Fruit fly (Drosophila melanogaster) whole organism, embryonic: ENCODE measurements around the gene CG2608.
A peak's percentile ranks its signal among the peaks of the same experiment; 100 is the strongest.

Experiments
- ATbp ChIP-seq: fragments of 200-800 bp; sonication (Bioruptor generic); optimal IDR thresholded peaks from 2 replicates; lab custom pipeline; 2017; ENCODE audit warnings: missing biosample characterization, mild to moderate bottlenecking, missing genetic modification characterization, missing genetic modification reagents
- BEAF-32 ChIP-seq: fragments of 200-800 bp; sonication (Bioruptor generic); optimal IDR thresholded peaks from 3 replicates; lab custom pipeline; 2017; ENCODE audit warnings: missing biosample characterization, missing genetic modification characterization, mild to moderate bottlenecking, moderate library complexity, missing genetic modification reagents
- CG11085 ChIP-seq: fragments of 200-800 bp; sonication (Bioruptor generic); IDR thresholded peaks from 2 replicates; pipeline ENCODE4 v1.3.6; 2022; ENCODE audit warnings: missing biosample characterization, missing genetic modification characterization
- CG11723 ChIP-seq: fragments of 200-800 bp; sonication (Bioruptor generic); optimal IDR thresholded peaks from 2 replicates; lab custom pipeline; 2017; ENCODE audit warnings: missing biosample characterization, mild to moderate bottlenecking, missing genetic modification characterization
- CG17829 ChIP-seq: fragments of 200-800 bp; optimal IDR thresholded peaks from 2 replicates; lab custom pipeline; 2019; ENCODE audit warnings: missing biosample characterization, mild to moderate bottlenecking, missing genetic modification characterization, moderate library complexity
- CG18011 ChIP-seq: fragments of 200-800 bp; sonication (Bioruptor generic); optimal IDR thresholded peaks from 2 replicates; lab custom pipeline; 2017; ENCODE audit warnings: missing biosample characterization, missing genetic modification characterization, mild to moderate bottlenecking, moderate library complexity, missing genotype
- CG18476 ChIP-seq: fragments of 200-800 bp; sonication (Bioruptor generic); optimal IDR thresholded peaks from 2 replicates; lab custom pipeline; 2016; ENCODE audit warnings: missing biosample characterization, mild to moderate bottlenecking, missing genetic modification characterization
- CG2129 ChIP-seq: fragments of 200-800 bp; sonication (Bioruptor generic); IDR thresholded peaks from 2 replicates; pipeline ENCODE4 v1.3.6; 2022; ENCODE audit warnings: missing biosample characterization, missing genetic modification characterization; ENCODE audit not compliant: partially characterized antibody
- CG31224 ChIP-seq: fragments of 200-800 bp; sonication (Bioruptor generic); IDR thresholded peaks from 2 replicates; pipeline ENCODE4 v1.3.6; 2022; ENCODE audit warnings: missing biosample characterization, missing genetic modification characterization
- CG33213 ChIP-seq: fragments of 200-800 bp; sonication (Bioruptor generic); optimal IDR thresholded peaks from 3 replicates; lab custom pipeline; 2016; ENCODE audit warnings: missing biosample characterization, missing genetic modification characterization
- CG3407 ChIP-seq: fragments of 200-800 bp; sonication (Bioruptor generic); optimal IDR thresholded peaks from 2 replicates; lab custom pipeline; 2018; ENCODE audit warnings: missing biosample characterization, mild to moderate bottlenecking, missing genetic modification characterization
- CG34224 ChIP-seq: fragments of 200-800 bp; sonication (Bioruptor generic); IDR thresholded peaks from 3 replicates; pipeline ENCODE4 v1.3.6; 2022; ENCODE audit warnings: missing biosample characterization, missing genetic modification characterization; ENCODE audit not compliant: partially characterized antibody
- CG34376 ChIP-seq: fragments of 200-800 bp; sonication (Bioruptor generic); optimal IDR thresholded peaks from 2 replicates; lab custom pipeline; 2018; ENCODE audit warnings: missing biosample characterization, mild to moderate bottlenecking, missing genetic modification characterization
- CG34422 ChIP-seq: fragments of 200-800 bp; sonication (Bioruptor generic); IDR thresholded peaks from 3 replicates; pipeline ENCODE4 v1.3.6; 2022; ENCODE audit warnings: missing biosample characterization, missing genetic modification characterization
- CG4707 ChIP-seq: fragments of 200-800 bp; sonication (Bioruptor generic); optimal IDR thresholded peaks from 2 replicates; lab custom pipeline; 2018; ENCODE audit warnings: missing biosample characterization, mild to moderate bottlenecking, missing genetic modification characterization, moderate library complexity
- CG6254 ChIP-seq: fragments of 200-800 bp; sonication (Bioruptor generic); optimal IDR thresholded peaks from 3 replicates; lab custom pipeline; 2017; ENCODE audit warnings: mild to moderate bottlenecking, missing biosample characterization, missing genetic modification reagents, missing genetic modification characterization
- CG9437 ChIP-seq: fragments of 200-800 bp; sonication (Bioruptor generic); optimal IDR thresholded peaks from 2 replicates; lab custom pipeline; 2018; ENCODE audit warnings: missing biosample characterization, mild to moderate bottlenecking, missing genetic modification characterization
- CG9797 ChIP-seq: fragments of 200-800 bp; sonication (Bioruptor generic); optimal IDR thresholded peaks from 3 replicates; lab custom pipeline; 2018; ENCODE audit warnings: missing biosample characterization, mild to moderate bottlenecking, missing genetic modification characterization
- CG9876 ChIP-seq: fragments of 200-800 bp; sonication (Bioruptor generic); optimal IDR thresholded peaks from 2 replicates; lab custom pipeline; 2016; ENCODE audit warnings: missing biosample characterization, missing genetic modification characterization
- Chrac-16 ChIP-seq: fragments of 200-800 bp; sonication (Bioruptor generic); optimal IDR thresholded peaks from 3 replicates; lab custom pipeline; 2016; ENCODE audit warnings: missing biosample characterization, missing genetic modification characterization
- D ChIP-seq, 2 experiments: fragments of 200-800 bp in 1 of 2; fragments of >200 bp in 1 of 2; sonication (Bioruptor generic) in 1 of 2; optimal IDR thresholded peaks; 2 replicates in 1 of 2; 3 replicates in 1 of 2; lab custom pipeline; 2017; ENCODE audit warnings: mild to moderate bottlenecking in 1 of 2, missing biosample characterization in 1 of 2, missing genetic modification characterization in 1 of 2, missing genetic modification reagents in 1 of 2
- Dip3 ChIP-seq: fragments of 200-800 bp; sonication (Bioruptor generic); optimal IDR thresholded peaks from 3 replicates; lab custom pipeline; 2016; ENCODE audit warnings: missing biosample characterization, missing genetic modification characterization
- Doc3 ChIP-seq: fragments of 200-800 bp; sonication (Bioruptor generic); IDR thresholded peaks from 3 replicates; pipeline ENCODE4 v1.3.6; 2022; ENCODE audit warnings: missing biosample characterization, missing genetic modification characterization; ENCODE audit not compliant: partially characterized antibody
- Elba2 ChIP-seq: fragments of 200-800 bp; sonication (Bioruptor generic); optimal IDR thresholded peaks from 3 replicates; lab custom pipeline; 2016; ENCODE audit warnings: missing biosample characterization, missing genetic modification characterization
- H2.0 ChIP-seq: fragments of 200-800 bp; sonication (Bioruptor generic); IDR thresholded peaks from 2 replicates; pipeline ENCODE4 v1.3.6; 2022; ENCODE audit warnings: missing biosample characterization, missing genetic modification characterization
- Lim3 ChIP-seq: fragments of 200-800 bp; sonication (Bioruptor generic); IDR thresholded peaks from 2 replicates; pipeline ENCODE4 v1.3.6; 2022; ENCODE audit warnings: missing biosample characterization, missing genetic modification characterization
- MESR4 ChIP-seq: fragments of 200-800 bp; sonication (Bioruptor generic); optimal IDR thresholded peaks from 2 replicates; lab custom pipeline; 2018; ENCODE audit warnings: missing biosample characterization, mild to moderate bottlenecking, missing genetic modification characterization, moderate library complexity
- Mad ChIP-seq: fragments of 200-800 bp; sonication (Bioruptor generic); optimal IDR thresholded peaks from 2 replicates; lab custom pipeline; 2016; ENCODE audit warnings: missing biosample characterization, missing genetic modification characterization
- Optix ChIP-seq: fragments of 200-800 bp; sonication (Bioruptor generic); IDR thresholded peaks from 3 replicates; pipeline ENCODE4 v1.3.6; 2022; ENCODE audit warnings: missing biosample characterization, missing genetic modification characterization
- Rx ChIP-seq: fragments of 200-800 bp; sonication (Bioruptor generic); IDR thresholded peaks from 2 replicates; pipeline ENCODE4 v1.3.6; 2022; ENCODE audit warnings: missing biosample characterization, missing genetic modification characterization
- Side ChIP-seq: fragments of 200-800 bp; sonication (Bioruptor generic); optimal IDR thresholded peaks from 2 replicates; lab custom pipeline; 2016; ENCODE audit warnings: missing biosample characterization, missing genetic modification characterization
- Six4 ChIP-seq: fragments of 200-800 bp; sonication (Bioruptor generic); optimal IDR thresholded peaks from 2 replicates; lab custom pipeline; 2016; ENCODE audit warnings: missing biosample characterization, missing genetic modification characterization
- Taf1 ChIP-seq: fragments of 200-800 bp; sonication (Bioruptor generic); IDR thresholded peaks from 2 replicates; pipeline ENCODE4 v1.3.6; 2022; ENCODE audit warnings: missing biosample characterization, missing genetic modification characterization
- aop ChIP-seq: fragments of 200-800 bp; sonication (Bioruptor generic); IDR thresholded peaks from 2 replicates; pipeline ENCODE4 v1.3.6; 2022; ENCODE audit warnings: missing biosample characterization, missing genetic modification characterization
- ash1 ChIP-seq: fragments of 200-800 bp; sonication (Bioruptor generic); optimal IDR thresholded peaks from 2 replicates; lab custom pipeline; 2018; ENCODE audit warnings: missing biosample characterization, mild to moderate bottlenecking, missing genetic modification characterization
- chm ChIP-seq: fragments of 200-800 bp; sonication (Bioruptor generic); IDR thresholded peaks from 2 replicates; pipeline ENCODE4 v1.3.6; 2022; ENCODE audit warnings: missing biosample characterization, missing genetic modification characterization
- emc ChIP-seq: fragments of 200-800 bp; sonication (Bioruptor generic); optimal IDR thresholded peaks from 2 replicates; lab custom pipeline; 2016; ENCODE audit warnings: missing biosample characterization, missing genetic modification characterization
- gsb-n ChIP-seq: fragments of 200-800 bp; sonication (Bioruptor generic); optimal IDR thresholded peaks from 3 replicates; lab custom pipeline; 2018; ENCODE audit warnings: missing biosample characterization, mild to moderate bottlenecking, missing genetic modification characterization
- jing ChIP-seq: fragments of 200-800 bp; sonication (Bioruptor generic); optimal IDR thresholded peaks from 2 replicates; lab custom pipeline; 2018; ENCODE audit warnings: missing biosample characterization, mild to moderate bottlenecking, missing genetic modification characterization
- p53 ChIP-seq: fragments of 200-800 bp; sonication (Bioruptor generic); optimal IDR thresholded peaks from 2 replicates; lab custom pipeline; 2016; ENCODE audit warnings: missing biosample characterization, missing genetic modification characterization
- pan ChIP-seq, 4 experiments: fragments of >200 bp in 3 of 4; fragments of 200-800 bp in 1 of 4; sonication (Bioruptor generic) in 1 of 4; optimal IDR thresholded peaks in 3 of 4; IDR thresholded peaks in 1 of 4; 2 replicates each; pipeline versions ENCODE4 v1.3.6 to Lab custom; 2017 to 2022; ENCODE audit warnings: missing biosample characterization in 2 of 4, missing genetic modification characterization in 2 of 4, mixed read lengths in 1 of 4
- pnt ChIP-seq: fragments of 200-800 bp; sonication (Bioruptor generic); optimal IDR thresholded peaks from 3 replicates; lab custom pipeline; 2016; ENCODE audit warnings: missing biosample characterization, missing genetic modification characterization
- seq ChIP-seq: fragments of 200-800 bp; sonication (Bioruptor generic); IDR thresholded peaks from 2 replicates; pipeline ENCODE4 v1.3.6; 2022; ENCODE audit warnings: missing biosample characterization, missing genetic modification characterization
- sisA ChIP-seq: fragments of 200-800 bp; sonication (Bioruptor generic); IDR thresholded peaks from 2 replicates; pipeline ENCODE4 v1.3.6; 2022; ENCODE audit warnings: missing biosample characterization, missing genetic modification characterization
- slp2 ChIP-seq: fragments of 200-800 bp; sonication (Bioruptor generic); optimal IDR thresholded peaks from 2 replicates; lab custom pipeline; 2016; ENCODE audit warnings: missing biosample characterization, missing genetic modification characterization
- sqz ChIP-seq: fragments of 200-800 bp; sonication (Bioruptor generic); optimal IDR thresholded peaks from 3 replicates; lab custom pipeline; 2018; ENCODE audit warnings: missing biosample characterization, mild to moderate bottlenecking, missing genetic modification characterization
- stwl ChIP-seq: fragments of 200-800 bp; sonication (Bioruptor generic); optimal IDR thresholded peaks from 3 replicates; lab custom pipeline; 2018; ENCODE audit warnings: missing biosample characterization, mild to moderate bottlenecking, missing genetic modification characterization, moderate library complexity
- tgo ChIP-seq: fragments of 200-800 bp; sonication (Bioruptor generic); IDR thresholded peaks from 3 replicates; pipeline ENCODE4 v1.3.6; 2022; ENCODE audit warnings: missing biosample characterization, missing genetic modification characterization
- unc-4 ChIP-seq: fragments of 200-800 bp; sonication (Bioruptor generic); IDR thresholded peaks from 2 replicates; pipeline ENCODE4 v1.3.6; 2022; ENCODE audit warnings: missing biosample characterization, missing genetic modification characterization; ENCODE audit not compliant: partially characterized antibody
- zen ChIP-seq: fragments of 200-800 bp; sonication (Bioruptor generic); optimal IDR thresholded peaks from 3 replicates; lab custom pipeline; 2018; ENCODE audit warnings: missing biosample characterization, mild to moderate bottlenecking, missing genetic modification characterization, moderate library complexity

Gene CG2608

DNA sequence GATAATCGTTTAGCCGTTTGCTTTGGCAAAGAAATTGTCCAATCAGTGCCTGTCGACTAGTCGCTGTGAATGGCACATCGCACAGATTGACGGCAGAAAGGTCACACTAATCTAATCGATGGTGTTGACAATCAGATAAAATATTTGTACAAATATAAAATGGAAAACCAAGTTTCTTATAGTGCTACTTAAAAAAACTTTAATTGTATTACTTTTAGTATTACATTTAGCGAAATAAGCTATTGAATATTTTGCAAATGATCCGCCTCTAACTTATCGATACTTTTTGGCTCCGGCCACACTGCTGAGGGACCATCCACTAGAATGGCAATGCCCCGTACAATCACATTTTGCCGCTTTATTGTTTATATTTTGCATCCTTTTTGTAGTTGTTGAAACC, 10.5 kb downstream of the CG2608 start, which contains the start of the genes brun and CG2614 (continued):
- TF ChIP-seq pan (optimal IDR thresholded peaks at IDR 0.05; lab: Kevin White, UChicago) (no peak), pan (GFP tag; optimal IDR thresholded peaks at IDR 0.05 in 1 of 2, IDR thresholded peaks at IDR 0.05 in 1 of 2) (no peak), Six4 (GFP tag; lab: Kevin White, UChicago) (peak; percentile 1), CG17829 (tag; lab: Kevin White, UChicago) (peak; percentile 73), CG2129 (GFP tag; lab: Robert Waterston, UW) (peak; percentile 87), CG31224 (GFP tag; lab: Robert Waterston, UW) (no peak), gsb-n (tag; lab: Kevin White, UChicago) (no peak), CG3407 (no peak), BEAF-32 (GFP tag; lab: Kevin White, UChicago) (peak; percentile 96), sisA (GFP tag; lab: Robert Waterston, UW) (peak; percentile 87), CG34224 (GFP tag; lab: Robert Waterston, UW) (peak; percentile 91), sqz (GFP tag; lab: Kevin White, UChicago) (no peak), CG18476 (GFP tag; lab: Kevin White, UChicago) (peak; percentile 53), Mad (GFP tag; lab: Kevin White, UChicago) (peak; percentile 84), MESR4 (GFP tag; lab: Kevin White, UChicago) (no peak), ash1 (GFP tag; lab: Kevin White, UChicago) (no peak), aop (GFP tag; lab: Robert Waterston, UW) (no peak), seq (GFP tag; lab: Robert Waterston, UW) (no peak), CG11723 (GFP tag; lab: Kevin White, UChicago) (no peak), jing (no peak), CG4707 (GFP tag; lab: Kevin White, UChicago) (no peak), Optix (peak; percentile 55; the same call in 2 of the 3 replicates), zen (peak; percentile 36), CG33213 (GFP tag; lab: Kevin White, UChicago) (peak; percentile 65), D (optimal IDR thresholded peaks at IDR 0.05; lab: Kevin White, UChicago) (no peak), D (GFP tag; optimal IDR thresholded peaks at IDR 0.05; lab: Kevin White, UChicago) (no peak), p53 (GFP tag; lab: Kevin White, UChicago) (peak; percentile 28), CG9437 (GFP tag; lab: Kevin White, UChicago) (peak; percentile 12), Elba2 (GFP tag; lab: Kevin White, UChicago) (peak; percentile 99), CG18011 (GFP tag; lab: Kevin White, UChicago) (peak; percentile 12), Lim3 (no peak), CG11085 (GFP tag; lab: Robert Waterston, UW) (0 out of 2 replicates have a peak, but pooled peaks have one; percentile 40), Dip3 (peak; percentile 79), Side (GFP tag; lab: Kevin White, UChicago) (peak; percentile 73), tgo (GFP tag; lab: Robert Waterston, UW) (peak; percentile 83), Doc3 (GFP tag; lab: Robert Waterston, UW) (peak; percentile 91), CG34376 (GFP tag; lab: Kevin White, UChicago) (no peak), H2.0 (GFP tag; lab: Robert Waterston, UW) (peak; percentile 62; the same call in 1 of the 2 replicates), CG9876 (GFP tag; lab: Kevin White, UChicago) (peak; percentile 62), pnt (GFP tag; lab: Kevin White, UChicago) (peak; percentile 72), Taf1 (GFP tag; lab: Robert Waterston, UW) (0 out of 2 replicates have a peak, but pooled peaks have one; percentile 7), slp2 (peak; percentile 41), Chrac-16 (GFP tag; lab: Kevin White, UChicago) (peak; percentile 71), ATbp (GFP tag; lab: Kevin White, UChicago) (no peak), chm (GFP tag; lab: Robert Waterston, UW) (no peak), emc (GFP tag; lab: Kevin White, UChicago) (peak; percentile 54), unc-4 (GFP tag; lab: Robert Waterston, UW) (peak; percentile 91), CG34422 (GFP tag; lab: Robert Waterston, UW) (peak; percentile 86; the same call in 2 of the 3 replicates), stwl (peak; percentile 55), CG6254 (no peak), CG9797 (peak; percentile 93), Rx (GFP tag; lab: Robert Waterston, UW) (no peak)
